Worm (Caenorhabditis elegans) whole organism, mixed stage, embryonic: ENCODE data around the gene tank-1.
A peak's percentile ranks its signal among the peaks of the same experiment; 100 is the strongest.

Source experiments
- M03D4.4 ChIP-seq: sonication (generic microtip); optimal IDR thresholded peaks from 2 replicates; lab custom pipeline; 2017; ENCODE audit warnings: mild to moderate bottlenecking, missing genetic modification characterization, missing compliant biosample characterization
- bed-3 ChIP-seq: fragments of 200-800 bp; sonication (Bioruptor generic); optimal IDR thresholded peaks from 3 replicates; lab custom pipeline; 2018; ENCODE audit warnings: mild to moderate bottlenecking, missing genetic modification characterization, moderate library complexity, missing compliant biosample characterization
- blmp-1 ChIP-seq: fragments of 150-350 bp; optimal IDR thresholded peaks from 2 replicates; lab custom pipeline; 2014; ENCODE audit warnings: missing biosample characterization, missing genetic modification characterization
- ceh-39 ChIP-seq: fragments of 150-350 bp; optimal IDR thresholded peaks from 2 replicates; lab custom pipeline; 2014; ENCODE audit warnings: missing biosample characterization, missing genetic modification characterization
- ceh-43 ChIP-seq: fragments of 200-800 bp; sonication (Bioruptor generic); optimal IDR thresholded peaks from 2 replicates; lab custom pipeline; 2018; ENCODE audit warnings: mild to moderate bottlenecking, missing genetic modification characterization, moderate library complexity, missing compliant biosample characterization
- ceh-83 ChIP-seq: fragments of 200-800 bp; sonication (Bioruptor generic); optimal IDR thresholded peaks from 2 replicates; lab custom pipeline; 2018; ENCODE audit warnings: mild to moderate bottlenecking, missing genetic modification characterization, missing compliant biosample characterization
- ces-1 ChIP-seq: fragments of 150-350 bp; optimal IDR thresholded peaks from 2 replicates; lab custom pipeline; 2014; ENCODE audit warnings: missing biosample characterization, missing genetic modification reagents, missing genetic modification characterization
- cnd-1 ChIP-seq: fragments of 200-800 bp; sonication (Bioruptor generic); optimal IDR thresholded peaks from 2 replicates; lab custom pipeline; 2018; ENCODE audit warnings: mild to moderate bottlenecking, missing genetic modification characterization, missing compliant biosample characterization
- drap-1 ChIP-seq: fragments of 200-800 bp; sonication (Bioruptor generic); optimal IDR thresholded peaks from 3 replicates; lab custom pipeline; 2018; ENCODE audit warnings: mild to moderate bottlenecking, missing genetic modification characterization, missing compliant biosample characterization
- elt-1 ChIP-seq: sonication (generic microtip); optimal IDR thresholded peaks from 2 replicates; lab custom pipeline; 2017; ENCODE audit warnings: missing genetic modification characterization, mild to moderate bottlenecking, missing compliant biosample characterization, antibody characterized with exemption, moderate library complexity, borderline replicate concordance; ENCODE audit not compliant: insufficient read depth
- elt-3 ChIP-seq: fragments of 150-350 bp; optimal IDR thresholded peaks from 2 replicates; lab custom pipeline; 2014; ENCODE audit warnings: missing biosample characterization, missing genetic modification characterization
- flh-1 ChIP-seq: fragments of 200-800 bp; sonication (Bioruptor generic); optimal IDR thresholded peaks from 2 replicates; lab custom pipeline; 2018; ENCODE audit warnings: mild to moderate bottlenecking, missing genetic modification characterization, moderate library complexity, missing compliant biosample characterization
- ham-2 ChIP-seq: fragments of 200-800 bp; sonication (Bioruptor generic); optimal IDR thresholded peaks from 2 replicates; lab custom pipeline; 2018; ENCODE audit warnings: mild to moderate bottlenecking, missing genetic modification characterization, missing compliant biosample characterization
- hlh-1 ChIP-seq: fragments of 150-350 bp; optimal IDR thresholded peaks from 2 replicates; lab custom pipeline; 2014; ENCODE audit warnings: missing biosample characterization, missing genetic modification reagents, missing genetic modification characterization
- lin-13 ChIP-seq: fragments of 150-350 bp; optimal IDR thresholded peaks from 2 replicates; lab custom pipeline; 2014; ENCODE audit warnings: missing biosample characterization, missing genetic modification characterization
- lin-32 ChIP-seq: fragments of 200-800 bp; sonication (Bioruptor generic); optimal IDR thresholded peaks from 2 replicates; lab custom pipeline; 2018; ENCODE audit warnings: mild to moderate bottlenecking, missing genetic modification characterization, missing compliant biosample characterization
- lsy-2 ChIP-seq: fragments of 150-350 bp; optimal IDR thresholded peaks from 2 replicates; lab custom pipeline; 2014; ENCODE audit warnings: missing biosample characterization, missing genetic modification characterization
- mab-5 ChIP-seq: fragments of 150-350 bp; optimal IDR thresholded peaks from 2 replicates; lab custom pipeline; 2014; ENCODE audit warnings: missing biosample characterization, missing genetic modification characterization
- mep-1 ChIP-seq: fragments of 150-350 bp; optimal IDR thresholded peaks from 2 replicates; lab custom pipeline; 2017; ENCODE audit warnings: missing biosample characterization, missing genetic modification reagents, missing genetic modification characterization, inconsistent platforms
- mls-2 ChIP-seq: sonication (generic microtip); optimal IDR thresholded peaks from 2 replicates; lab custom pipeline; 2016; ENCODE audit warnings: mild to moderate bottlenecking, missing genetic modification characterization, moderate library complexity, missing compliant biosample characterization
- nhr-12 ChIP-seq: fragments of 150-350 bp; optimal IDR thresholded peaks from 2 replicates; lab custom pipeline; 2014; ENCODE audit warnings: missing biosample characterization, missing genetic modification characterization
- nhr-2 ChIP-seq: fragments of 150-350 bp; optimal IDR thresholded peaks from 2 replicates; lab custom pipeline; 2014; ENCODE audit warnings: missing biosample characterization, missing genetic modification characterization
- nhr-237 ChIP-seq: fragments of 150-350 bp; optimal IDR thresholded peaks from 2 replicates; lab custom pipeline; 2014; ENCODE audit warnings: missing biosample characterization, missing genetic modification characterization
- nhr-28 ChIP-seq: fragments of 150-350 bp; optimal IDR thresholded peaks from 2 replicates; lab custom pipeline; 2014; ENCODE audit warnings: missing biosample characterization, missing genetic modification characterization
- nhr-76 ChIP-seq: sonication (generic microtip); optimal IDR thresholded peaks from 2 replicates; lab custom pipeline; 2017; ENCODE audit warnings: missing biosample characterization, missing genetic modification characterization
- pha-4 ChIP-seq: fragments of 150-350 bp; optimal IDR thresholded peaks from 2 replicates; lab custom pipeline; 2018; ENCODE audit warnings: missing biosample characterization, missing genetic modification reagents, missing genetic modification characterization
- sem-2 ChIP-seq: fragments of 200-800 bp; sonication (Bioruptor generic); optimal IDR thresholded peaks from 2 replicates; lab custom pipeline; 2018; ENCODE audit warnings: mild to moderate bottlenecking, missing genetic modification characterization, missing compliant biosample characterization
- snpc-4 ChIP-seq: fragments of 150-350 bp; optimal IDR thresholded peaks from 2 replicates; lab custom pipeline; 2014; ENCODE audit warnings: missing biosample characterization, missing genetic modification characterization
- sptf-1 ChIP-seq: sonication (generic microtip); optimal IDR thresholded peaks from 2 replicates; lab custom pipeline; 2017; ENCODE audit warnings: mild to moderate bottlenecking, missing genetic modification characterization, moderate library complexity, missing compliant biosample characterization
- tbx-8 ChIP-seq: fragments of 200-800 bp; sonication (Bioruptor generic); optimal IDR thresholded peaks from 2 replicates; lab custom pipeline; 2018; ENCODE audit warnings: mild to moderate bottlenecking, missing genetic modification characterization, moderate library complexity, missing compliant biosample characterization
- unc-120 ChIP-seq: sonication (generic microtip); optimal IDR thresholded peaks from 2 replicates; lab custom pipeline; 2017; ENCODE audit warnings: missing genetic modification characterization, missing compliant biosample characterization; ENCODE audit not compliant: poor library complexity, severe bottlenecking
- unc-39 ChIP-seq: fragments of 150-350 bp; optimal IDR thresholded peaks from 2 replicates; lab custom pipeline; 2014; ENCODE audit warnings: missing biosample characterization, missing genetic modification characterization
- unc-62 ChIP-seq: fragments of 150-350 bp; optimal IDR thresholded peaks from 2 replicates; lab custom pipeline; 2014; ENCODE audit warnings: missing biosample characterization, missing genetic modification reagents, missing genetic modification characterization
- zip-8 ChIP-seq: fragments of 150-350 bp; optimal IDR thresholded peaks from 2 replicates; lab custom pipeline; 2014; ENCODE audit warnings: missing biosample characterization, missing genetic modification characterization
- ztf-11 ChIP-seq: fragments of 150-350 bp; optimal IDR thresholded peaks from 2 replicates; lab custom pipeline; 2014; ENCODE audit warnings: missing biosample characterization, missing genetic modification characterization

Gene tank-1

DNA sequence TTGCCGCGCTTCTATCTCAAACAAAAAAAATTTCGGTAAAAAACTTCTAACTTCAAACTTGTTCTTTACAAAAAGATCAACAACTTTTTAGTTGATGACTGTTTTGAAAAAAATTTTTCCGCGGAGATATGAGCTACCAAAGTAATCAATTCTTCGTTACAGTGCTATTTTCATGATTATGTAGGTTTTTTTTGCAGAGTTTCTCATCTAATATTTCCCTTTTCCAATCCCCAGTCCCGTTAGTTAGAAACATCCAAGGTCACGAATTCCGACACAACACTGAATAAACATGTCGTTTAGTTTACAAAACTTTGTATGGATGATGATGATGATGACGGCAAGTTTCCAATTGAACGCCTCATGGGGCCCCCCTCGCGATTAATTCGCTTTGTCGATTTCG, 52.9 kb downstream of the tank-1 start:
- TF ChIP-seq sptf-1 (tag; lab: Kevin White, UChicago) (no peak), ceh-39 (tag; lab: Kevin White, UChicago) (no peak), elt-1 (tag; lab: Kevin White, UChicago) (no peak), ces-1 (no peak), nhr-237 (tag; lab: Kevin White, UChicago) (no peak), mls-2 (no peak), unc-120 (tag; lab: Kevin White, UChicago) (no peak)

DNA sequence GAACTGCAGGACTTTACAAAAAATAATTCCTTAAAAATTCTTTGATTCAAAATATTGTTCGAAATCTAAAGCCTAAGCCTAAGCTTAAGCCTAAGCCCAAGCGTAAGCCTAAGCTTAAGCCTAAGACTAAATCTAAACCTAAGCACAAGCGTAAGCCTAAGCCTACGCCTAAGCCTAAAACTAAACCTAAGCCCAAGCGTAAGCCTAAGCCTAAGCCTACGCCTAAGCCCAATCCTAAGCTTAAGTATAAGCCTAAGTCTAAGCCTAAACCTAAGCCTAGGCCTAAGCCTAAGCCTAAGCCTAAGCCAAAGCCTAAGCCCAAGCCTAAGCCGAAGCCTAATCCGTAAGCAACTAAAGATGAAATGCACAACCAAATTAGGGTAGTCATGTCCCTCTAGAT, 55.0 kb downstream of the tank-1 start:
- no peak for TF ChIP-seq ceh-39 (tag; lab: Kevin White, UChicago)
- TF ChIP-seq ztf-11 (tag; lab: Kevin White, UChicago): no peak
- peak; percentile 38 for TF ChIP-seq sem-2 (GFP tag; lab: Kevin White, UChicago)
- TF ChIP-seq drap-1 (GFP tag; lab: Kevin White, UChicago): no peak

DNA sequence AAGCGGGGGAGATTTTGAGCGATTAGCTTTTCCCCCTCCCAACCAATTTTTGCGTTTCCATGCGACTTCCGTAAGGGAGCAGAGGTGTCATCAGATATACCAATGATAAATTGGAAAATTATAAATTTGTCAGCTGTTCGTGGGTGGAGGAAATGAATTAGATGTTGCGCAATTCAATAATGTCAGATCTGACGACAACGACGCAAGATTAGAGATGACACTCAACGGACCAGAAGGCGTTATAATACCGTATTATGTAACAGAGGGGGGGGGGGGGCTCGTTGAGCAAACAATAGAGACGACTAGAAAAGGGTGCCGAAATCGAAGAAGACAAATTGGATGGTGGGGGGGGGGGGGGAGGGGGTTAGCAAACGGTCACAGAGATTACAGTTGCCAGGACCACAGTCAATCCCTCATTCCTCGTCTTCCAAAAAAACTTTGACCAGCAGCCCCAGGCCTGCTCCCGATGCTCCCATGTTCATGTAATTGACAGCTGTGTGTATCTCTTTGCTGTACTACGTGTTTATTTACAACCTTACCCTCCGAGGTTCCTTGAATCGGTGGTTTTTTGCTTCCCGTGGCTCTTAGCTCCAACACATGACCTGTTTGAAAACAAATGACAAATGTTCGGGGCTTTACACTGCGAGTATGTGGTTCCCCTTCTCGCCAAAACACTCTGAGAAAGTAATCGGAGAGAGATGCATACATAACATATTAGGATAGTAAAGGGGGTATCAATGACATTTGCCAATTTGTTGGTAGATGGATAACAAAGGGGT, 56.4 kb downstream of the tank-1 start:
- TF ChIP-seq mep-1 (tag; lab: Kevin White, UChicago) (no peak), lin-13 (tag; lab: Kevin White, UChicago) (no peak), lsy-2 (tag; lab: Kevin White, UChicago) (no peak), sptf-1 (tag; lab: Kevin White, UChicago) (no peak), nhr-12 (tag; lab: Kevin White, UChicago) (no peak), ceh-83 (GFP tag; lab: Kevin White, UChicago) (peak; percentile 28), zip-8 (tag; lab: Kevin White, UChicago) (peak; percentile 83), mab-5 (no peak), hlh-1 (tag; lab: Kevin White, UChicago) (peak; percentile 71), ces-1 (peak; percentile 21), lin-32 (GFP tag; lab: Kevin White, UChicago) (no peak), pha-4 (tag; lab: Kevin White, UChicago) (no peak), snpc-4 (no peak), unc-62 (GFP tag; lab: Kevin White, UChicago) (peak; percentile 53), nhr-76 (tag; lab: Kevin White, UChicago) (no peak), sem-2 (GFP tag; lab: Kevin White, UChicago) (no peak), cnd-1 (tag; lab: Kevin White, UChicago) (peak; percentile 68), unc-120 (tag; lab: Kevin White, UChicago) (no peak), elt-3 (tag; lab: Kevin White, UChicago) (no peak), nhr-28 (tag; lab: Kevin White, UChicago) (no peak), ceh-43 (GFP tag; lab: Kevin White, UChicago) (no peak), unc-39 (no peak), ztf-11 (tag; lab: Kevin White, UChicago) (no peak), ceh-39 (tag; lab: Kevin White, UChicago) (no peak), drap-1 (GFP tag; lab: Kevin White, UChicago) (no peak), M03D4.4 (no peak), bed-3 (GFP tag; lab: Kevin White, UChicago) (no peak), elt-1 (tag; lab: Kevin White, UChicago) (no peak), tbx-8 (GFP tag; lab: Kevin White, UChicago) (no peak), blmp-1 (tag; lab: Kevin White, UChicago) (no peak), ham-2 (GFP tag; lab: Kevin White, UChicago) (no peak), mls-2 (no peak), flh-1 (no peak), nhr-237 (tag; lab: Kevin White, UChicago) (no peak), nhr-2 (tag; lab: Kevin White, UChicago) (peak; percentile 74)
